Fruit fly (Drosophila melanogaster) whole organism, embryonic: ENCODE results near the gene CG11052.

Experiments used
- Blimp-1 ChIP-seq: fragments of 200-800 bp; sonication (Bioruptor generic); optimal IDR thresholded peaks from 3 replicates; lab custom pipeline; 2018; ENCODE audit warnings: missing biosample characterization, missing genetic modification characterization, mild to moderate bottlenecking, moderate library complexity, missing genetic modification reagents
- BtbVII ChIP-seq: fragments of 200-800 bp; sonication (Bioruptor generic); optimal IDR thresholded peaks from 3 replicates; lab custom pipeline; 2017; ENCODE audit warnings: missing biosample characterization, mild to moderate bottlenecking, missing genetic modification characterization
- CG11560 ChIP-seq: fragments of 200-800 bp; sonication (Bioruptor generic); IDR thresholded peaks from 3 replicates; pipeline ENCODE4 v1.3.6; 2022; ENCODE audit warnings: missing biosample characterization, missing genetic modification characterization
- CG12155 ChIP-seq: fragments of 200-800 bp; sonication (Bioruptor generic); optimal IDR thresholded peaks from 3 replicates; lab custom pipeline; 2016; ENCODE audit warnings: missing biosample characterization, missing genetic modification characterization
- CG12942 ChIP-seq: fragments of 200-800 bp; sonication (Bioruptor generic); optimal IDR thresholded peaks from 3 replicates; lab custom pipeline; 2016; ENCODE audit warnings: missing biosample characterization, missing genetic modification characterization
- CG14014 ChIP-seq: fragments of 200-800 bp; sonication (Bioruptor generic); IDR thresholded peaks from 2 replicates; pipeline ENCODE4 v1.3.6; 2022; ENCODE audit warnings: missing biosample characterization, missing genetic modification characterization
- CG15073 ChIP-seq: fragments of 200-800 bp; sonication (Bioruptor generic); optimal IDR thresholded peaks from 2 replicates; lab custom pipeline; 2016; ENCODE audit warnings: missing biosample characterization, missing genetic modification characterization
- CG1647 ChIP-seq: fragments of 200-800 bp; sonication (Bioruptor generic); optimal IDR thresholded peaks from 3 replicates; lab custom pipeline; 2016; ENCODE audit warnings: missing biosample characterization, missing genetic modification characterization
- CG16813 ChIP-seq: fragments of 200-800 bp; sonication (Bioruptor generic); IDR thresholded peaks from 3 replicates; pipeline ENCODE4 v1.3.6; 2022; ENCODE audit warnings: missing biosample characterization, missing genetic modification characterization; ENCODE audit not compliant: partially characterized antibody
- CG17568 ChIP-seq: fragments of 200-800 bp; sonication (Bioruptor generic); optimal IDR thresholded peaks from 2 replicates; lab custom pipeline; 2018; ENCODE audit warnings: missing biosample characterization, mild to moderate bottlenecking, missing genetic modification characterization, moderate library complexity
- CG17802 ChIP-seq: fragments of 200-800 bp; sonication (Bioruptor generic); optimal IDR thresholded peaks from 2 replicates; lab custom pipeline; 2018; ENCODE audit warnings: missing biosample characterization, mild to moderate bottlenecking, missing genetic modification characterization, moderate library complexity
- CG18262 ChIP-seq: fragments of 200-800 bp; optimal IDR thresholded peaks from 3 replicates; lab custom pipeline; 2019; ENCODE audit warnings: missing biosample characterization, mild to moderate bottlenecking, missing genetic modification characterization, moderate library complexity
- CG2129 ChIP-seq: fragments of 200-800 bp; sonication (Bioruptor generic); IDR thresholded peaks from 2 replicates; pipeline ENCODE4 v1.3.6; 2022; ENCODE audit warnings: missing biosample characterization, missing genetic modification characterization; ENCODE audit not compliant: partially characterized antibody
- CG2889 ChIP-seq: fragments of 200-800 bp; sonication (Bioruptor generic); IDR thresholded peaks from 3 replicates; pipeline ENCODE4 v1.3.6; 2022; ENCODE audit warnings: missing biosample characterization, missing genetic modification characterization
- CG3838 ChIP-seq: fragments of 200-800 bp; sonication (Bioruptor generic); optimal IDR thresholded peaks from 3 replicates; lab custom pipeline; 2016; ENCODE audit warnings: missing biosample characterization, missing genetic modification characterization
- CG4328 ChIP-seq: fragments of 200-800 bp; sonication (Bioruptor generic); optimal IDR thresholded peaks from 3 replicates; lab custom pipeline; 2017; ENCODE audit warnings: missing biosample characterization, missing genetic modification reagents, missing genetic modification characterization
- CG6765 ChIP-seq: fragments of 200-800 bp; sonication (Bioruptor generic); optimal IDR thresholded peaks from 3 replicates; lab custom pipeline; 2017; ENCODE audit warnings: missing biosample characterization, mild to moderate bottlenecking, missing genetic modification characterization
- CG6813 ChIP-seq: fragments of 200-800 bp; sonication (Bioruptor generic); optimal IDR thresholded peaks from 2 replicates; lab custom pipeline; 2017; ENCODE audit warnings: missing biosample characterization, missing genetic modification characterization, mild to moderate bottlenecking, moderate library complexity, missing genetic modification reagents
- CG9817 ChIP-seq: fragments of 200-800 bp; sonication (Bioruptor generic); optimal IDR thresholded peaks from 2 replicates; lab custom pipeline; 2018; ENCODE audit warnings: missing biosample characterization, mild to moderate bottlenecking, missing genetic modification characterization, moderate library complexity
- CTCF ChIP-seq: fragments of 200-800 bp; sonication (Bioruptor generic); optimal IDR thresholded peaks from 2 replicates; lab custom pipeline; 2017; ENCODE audit warnings: missing biosample characterization, mild to moderate bottlenecking, missing genetic modification characterization, moderate library complexity
- Camta ChIP-seq: fragments of 200-800 bp; sonication (Bioruptor generic); optimal IDR thresholded peaks from 2 replicates; lab custom pipeline; 2016; ENCODE audit warnings: missing biosample characterization, missing genetic modification characterization
- D19A ChIP-seq: fragments of 200-800 bp; optimal IDR thresholded peaks from 3 replicates; lab custom pipeline; 2019; ENCODE audit warnings: missing biosample characterization, mild to moderate bottlenecking, missing genetic modification characterization, moderate library complexity
- Gsc ChIP-seq: fragments of 200-800 bp; sonication (Bioruptor generic); IDR thresholded peaks from 2 replicates; pipeline ENCODE4 v1.3.6; 2022; ENCODE audit warnings: missing biosample characterization, missing genetic modification characterization
- Hsf ChIP-seq: fragments of 200-800 bp; sonication (Bioruptor generic); optimal IDR thresholded peaks from 3 replicates; lab custom pipeline; 2016; ENCODE audit warnings: missing biosample characterization, missing genetic modification characterization
- Jarid2 ChIP-seq: fragments of 200-800 bp; sonication (Bioruptor generic); optimal IDR thresholded peaks from 3 replicates; lab custom pipeline; 2017; ENCODE audit warnings: mild to moderate bottlenecking, missing biosample characterization, missing genetic modification reagents, missing genetic modification characterization
- Kr ChIP-seq: fragments of 200-800 bp; sonication (Bioruptor generic); optimal IDR thresholded peaks from 2 replicates; lab custom pipeline; 2017; ENCODE audit warnings: missing biosample characterization, mild to moderate bottlenecking, missing genetic modification characterization
- NfI ChIP-seq: fragments of 200-800 bp; sonication (Bioruptor generic); optimal IDR thresholded peaks from 3 replicates; lab custom pipeline; 2018; ENCODE audit warnings: missing biosample characterization, mild to moderate bottlenecking, missing genetic modification characterization, moderate library complexity
- Oaz ChIP-seq: fragments of 200-800 bp; sonication (Bioruptor generic); IDR thresholded peaks from 2 replicates; pipeline ENCODE4 v1.3.6; 2022; ENCODE audit warnings: missing biosample characterization, missing genetic modification characterization
- Stat92E ChIP-seq, 3 experiments: fragments of >200 bp in 2 of 3; fragments of 200-800 bp in 1 of 3; sonication (Bioruptor generic) in 1 of 3; optimal IDR thresholded peaks; 2 replicates each; lab custom pipeline; 2017 to 2019; ENCODE audit warnings: missing biosample characterization in 3 of 3, missing genetic modification characterization in 3 of 3, mild to moderate bottlenecking in 1 of 3, moderate library complexity in 1 of 3
- ash1 ChIP-seq: fragments of 200-800 bp; sonication (Bioruptor generic); optimal IDR thresholded peaks from 2 replicates; lab custom pipeline; 2018; ENCODE audit warnings: missing biosample characterization, mild to moderate bottlenecking, missing genetic modification characterization
- bab2 ChIP-seq: fragments of 200-800 bp; sonication (Bioruptor generic); optimal IDR thresholded peaks from 2 replicates; lab custom pipeline; 2016; ENCODE audit warnings: missing biosample characterization, missing genetic modification characterization
- crp ChIP-seq, 2 experiments: fragments of 200-800 bp; sonication (Bioruptor generic); optimal IDR thresholded peaks; 2 replicates in 1 of 2; 3 replicates in 1 of 2; lab custom pipeline; 2017; ENCODE audit warnings: missing biosample characterization in 2 of 2, missing genetic modification characterization in 2 of 2, mild to moderate bottlenecking in 1 of 2, moderate library complexity in 1 of 2
- da ChIP-seq: fragments of 200-800 bp; sonication (Bioruptor generic); optimal IDR thresholded peaks from 2 replicates; lab custom pipeline; 2016; ENCODE audit warnings: missing biosample characterization, missing genetic modification characterization
- dysf ChIP-seq: fragments of 200-800 bp; sonication (Bioruptor generic); IDR thresholded peaks from 3 replicates; pipeline ENCODE4 v1.3.6; 2022; ENCODE audit warnings: missing biosample characterization, missing genetic modification characterization
- gcm ChIP-seq: fragments of 200-800 bp; sonication (Bioruptor generic); optimal IDR thresholded peaks from 2 replicates; lab custom pipeline; 2019; ENCODE audit warnings: missing biosample characterization, mild to moderate bottlenecking, missing genetic modification characterization, moderate library complexity
- hbn ChIP-seq: fragments of 200-800 bp; sonication (Bioruptor generic); IDR thresholded peaks from 2 replicates; pipeline ENCODE4 v1.3.6; 2022; ENCODE audit warnings: missing biosample characterization, missing genetic modification characterization; ENCODE audit not compliant: partially characterized antibody
- kah ChIP-seq: fragments of 200-800 bp; sonication (Bioruptor generic); optimal IDR thresholded peaks from 2 replicates; lab custom pipeline; 2018; ENCODE audit warnings: missing biosample characterization, mild to moderate bottlenecking, missing genetic modification characterization
- kay ChIP-seq: fragments of 200-800 bp; sonication (Bioruptor generic); optimal IDR thresholded peaks from 2 replicates; lab custom pipeline; 2016; ENCODE audit warnings: missing biosample characterization, missing genetic modification characterization
- lilli ChIP-seq: fragments of 200-800 bp; sonication (Bioruptor generic); optimal IDR thresholded peaks from 3 replicates; lab custom pipeline; 2016; ENCODE audit warnings: missing biosample characterization, missing genetic modification characterization
- nau ChIP-seq: fragments of 200-800 bp; sonication (Bioruptor generic); optimal IDR thresholded peaks from 3 replicates; lab custom pipeline; 2017; ENCODE audit warnings: missing biosample characterization, mild to moderate bottlenecking, missing genetic modification characterization, missing genetic modification reagents
- nom ChIP-seq: fragments of 200-800 bp; sonication (Bioruptor generic); optimal IDR thresholded peaks from 2 replicates; lab custom pipeline; 2017; ENCODE audit warnings: missing biosample characterization, missing genetic modification characterization, mild to moderate bottlenecking, moderate library complexity, missing genetic modification reagents
- oc ChIP-seq: fragments of 200-800 bp; sonication (Bioruptor generic); optimal IDR thresholded peaks from 2 replicates; lab custom pipeline; 2018; ENCODE audit warnings: missing biosample characterization, mild to moderate bottlenecking, missing genetic modification characterization, moderate library complexity
- odd ChIP-seq: fragments of 200-800 bp; sonication (Bioruptor generic); optimal IDR thresholded peaks from 2 replicates; lab custom pipeline; 2017; ENCODE audit warnings: missing biosample characterization, mild to moderate bottlenecking, missing genetic modification characterization
- phol ChIP-seq: fragments of 200-800 bp; sonication (Bioruptor generic); optimal IDR thresholded peaks from 3 replicates; lab custom pipeline; 2018; ENCODE audit warnings: missing biosample characterization, mild to moderate bottlenecking, missing genetic modification characterization, moderate library complexity
- repo ChIP-seq: fragments of 200-800 bp; sonication (Bioruptor generic); optimal IDR thresholded peaks from 2 replicates; lab custom pipeline; 2016; ENCODE audit warnings: missing biosample characterization, missing genetic modification characterization
- schlank ChIP-seq: fragments of 200-800 bp; sonication (Bioruptor generic); optimal IDR thresholded peaks from 2 replicates; lab custom pipeline; 2018; ENCODE audit warnings: missing biosample characterization, mild to moderate bottlenecking, missing genetic modification characterization
- slou ChIP-seq: fragments of 200-800 bp; sonication (Bioruptor generic); optimal IDR thresholded peaks from 3 replicates; lab custom pipeline; 2016; ENCODE audit warnings: missing biosample characterization, missing genetic modification characterization
- tio ChIP-seq: fragments of 200-800 bp; sonication (Bioruptor generic); optimal IDR thresholded peaks from 2 replicates; lab custom pipeline; 2017; ENCODE audit warnings: missing biosample characterization, missing genetic modification characterization, inconsistent platforms
- zfh1 ChIP-seq: fragments of 200-800 bp; sonication (Bioruptor generic); IDR thresholded peaks from 3 replicates; pipeline ENCODE4 v1.3.6; 2022; ENCODE audit warnings: missing biosample characterization, missing genetic modification characterization
- zfh2 ChIP-seq: fragments of 200-800 bp; sonication (Bioruptor generic); optimal IDR thresholded peaks from 2 replicates; lab custom pipeline; 2016; ENCODE audit warnings: missing biosample characterization, missing genetic modification characterization

Gene CG11052

DNA sequence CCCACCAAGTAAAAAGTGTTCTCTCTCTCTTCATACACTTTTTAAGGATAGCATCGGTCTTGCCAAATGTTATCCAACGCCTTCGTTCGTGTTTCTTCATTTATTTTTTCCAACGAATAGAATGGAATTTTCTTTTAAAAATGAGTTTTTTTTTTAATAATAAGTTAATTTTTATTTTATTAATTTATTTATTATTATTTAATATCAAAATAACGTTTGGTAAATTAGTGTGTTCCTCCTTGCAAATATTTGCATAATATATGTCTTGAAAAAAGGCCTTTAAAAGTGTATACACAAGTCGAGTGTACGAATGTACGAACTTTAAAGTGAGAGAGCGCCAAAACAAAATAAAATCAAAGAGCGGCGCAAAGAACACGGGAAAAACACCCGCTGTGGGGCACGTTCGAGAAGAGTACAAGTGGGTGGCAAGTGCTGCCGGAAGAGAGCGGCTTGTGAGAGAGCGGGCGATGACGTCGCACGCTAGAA is 18.1 kb upstream of the CG11052 start (continued):
- TF ChIP-seq CG1647 (no peak), Jarid2 (GFP tag; lab: Kevin White, UChicago) (peak; percentile 27), CG3838 (GFP tag; lab: Kevin White, UChicago) (peak; percentile 21), NfI (GFP tag; lab: Kevin White, UChicago) (peak; percentile 91), Blimp-1 (GFP tag; lab: Kevin White, UChicago) (peak; percentile 86), slou (GFP tag; lab: Kevin White, UChicago) (peak; percentile 29), Stat92E (GFP tag; optimal IDR thresholded peaks at IDR 0.05; lab: Kevin White, UChicago) (no peak), kah (GFP tag; lab: Kevin White, UChicago) (peak; percentile 63), Camta (GFP tag; lab: Kevin White, UChicago) (no peak), nom (GFP tag; lab: Kevin White, UChicago) (peak; percentile 87), CG11560 (no peak), zfh1 (0 out of 3 replicates have a peak, but pooled peaks have one; percentile 50), lilli (GFP tag; lab: Kevin White, UChicago) (peak; percentile 68), Gsc (GFP tag; lab: Robert Waterston, UW) (no peak), Kr (GFP tag; lab: Kevin White, UChicago) (no peak), CG6813 (GFP tag; lab: Kevin White, UChicago) (peak; percentile 74), BtbVII (GFP tag; lab: Kevin White, UChicago) (peak; percentile 81), tio (GFP tag; lab: Kevin White, UChicago) (peak; percentile 81), CTCF (GFP tag; lab: Kevin White, UChicago) (peak; percentile 23), gcm (peak; percentile 93), repo (GFP tag; lab: Kevin White, UChicago) (no peak), da (peak; percentile 4), CG2129 (GFP tag; lab: Robert Waterston, UW) (no peak), phol (tag; lab: Kevin White, UChicago) (peak; percentile 87), oc (tag; lab: Kevin White, UChicago) (peak; percentile 81), CG2889 (GFP tag; lab: Robert Waterston, UW) (0 out of 3 replicates have a peak, but pooled peaks have one; percentile 13), crp (GFP tag; optimal IDR thresholded peaks at IDR 0.05; lab: Kevin White, UChicago) (peak in 1 of 2 experiments; percentile 29), CG12155 (GFP tag; lab: Kevin White, UChicago) (peak; percentile 76), CG17802 (tag; lab: Kevin White, UChicago) (no peak), Oaz (no peak), CG12942 (GFP tag; lab: Kevin White, UChicago) (peak; percentile 81), zfh2 (GFP tag; lab: Kevin White, UChicago) (peak; percentile 30), CG14014 (GFP tag; lab: Robert Waterston, UW) (peak; percentile 79), CG18262 (tag; lab: Kevin White, UChicago) (peak; percentile 91), CG6765 (GFP tag; lab: Kevin White, UChicago) (peak; percentile 68), bab2 (GFP tag; lab: Kevin White, UChicago) (peak; percentile 6), hbn (GFP tag; lab: Robert Waterston, UW) (0 out of 2 replicates have a peak, but pooled peaks have one; percentile 28), kay (GFP tag; lab: Kevin White, UChicago) (peak; percentile 15), CG16813 (GFP tag; lab: Robert Waterston, UW) (no peak), D19A (peak; percentile 100), schlank (peak; percentile 48), nau (GFP tag; lab: Kevin White, UChicago) (no peak), CG15073 (GFP tag; lab: Kevin White, UChicago) (peak; percentile 33), CG4328 (GFP tag; lab: Kevin White, UChicago) (peak; percentile 64), odd (GFP tag; lab: Kevin White, UChicago) (peak; percentile 93), CG17568 (GFP tag; lab: Kevin White, UChicago) (peak; percentile 50), ash1 (GFP tag; lab: Kevin White, UChicago) (no peak), dysf (peak; percentile 85), CG9817 (peak; percentile 80), Hsf (GFP tag; lab: Kevin White, UChicago) (peak; percentile 48)
